Fruit fly (Drosophila melanogaster): ENCODE results near the gene CG15642.

CG15642 gene

dm6 chrX:15462436-15462857 is 5.1 kb downstream of the CG15642 start, which contains the start of the genes shtd, CG6294 and CG6299:
Gene shtd (minus strand): TSS chrX:15462441.
Gene CG6294 (plus strand): TSS chrX:15462722.
Gene CG6299 (plus strand): TSS chrX:15462722.
- no peak for TF ChIP-seq gl (tag; optimal IDR thresholded peaks at IDR 0.05)
- TF ChIP-seq Pif1B (GFP tag; optimal IDR thresholded peaks at IDR 0.05) = no peak
- TF ChIP-seq CG17806 (tag; optimal IDR thresholded peaks at IDR 0.05) = no peak
- TF ChIP-seq Ets98B (GFP tag; IDR thresholded peaks at IDR 0.05) = no peak

dm6 chrX:15453121-15453520 is 14.4 kb downstream of the CG15642 start, which contains the start of gene CG11655:
Gene CG11655 (plus strand): TSS chrX:15453471.
- TF ChIP-seq CG8301 (tag; optimal IDR thresholded peaks at IDR 0.05) (no peak), D1 (tag; optimal IDR thresholded peaks at IDR 0.05) (no peak), CG8159 (tag; optimal IDR thresholded peaks at IDR 0.05) (peak; percentile 38), EcR (GFP tag; optimal IDR thresholded peaks at IDR 0.05) (no peak), CG15710 (tag; optimal IDR thresholded peaks at IDR 0.05) (peak; percentile 45), Pif1B (GFP tag; optimal IDR thresholded peaks at IDR 0.05) (peak; percentile 15), CG13204 (GFP tag; optimal IDR thresholded peaks at IDR 0.05) (no peak), CG10348 (GFP tag; IDR thresholded peaks at IDR 0.05) (no peak), CG9948 (tag; optimal IDR thresholded peaks at IDR 0.05) (peak; percentile 17), CG14655 (GFP tag; optimal IDR thresholded peaks at IDR 0.05) (no peak), Pif1A (GFP tag; optimal IDR thresholded peaks at IDR 0.05) (no peak), rn (GFP tag; IDR thresholded peaks at IDR 0.05) (0 out of 2 replicates have a peak, but pooled peaks have one; percentile 20), Ets98B (GFP tag; IDR thresholded peaks at IDR 0.05) (peak; percentile 35; the same call in 1 of the 2 replicates), CG32121 (GFP tag; IDR thresholded peaks at IDR 0.05) (no peak), CG34367 (tag; optimal IDR thresholded peaks at IDR 0.05) (peak; percentile 6), Snoo (tag; optimal IDR thresholded peaks at IDR 0.05) (no peak), fd96Ca (GFP tag; IDR thresholded peaks at IDR 0.05) (peak; percentile 58; the same call in 1 of the 3 replicates), CG4496 (GFP tag; IDR thresholded peaks at IDR 0.05) (peak; percentile 64), gl (tag; optimal IDR thresholded peaks at IDR 0.05) (no peak), CG12605 (GFP tag; IDR thresholded peaks at IDR 0.05) (peak; percentile 72), CG17806 (tag; optimal IDR thresholded peaks at IDR 0.05) (peak; percentile 11)

dm6 chrX:15450327-15450644 is 17.3 kb downstream of the CG15642 start:
- TF ChIP-seq CG34367 (tag; optimal IDR thresholded peaks at IDR 0.05) = no peak
- TF ChIP-seq CG14655 (GFP tag; optimal IDR thresholded peaks at IDR 0.05) = no peak
- TF ChIP-seq Pif1A (GFP tag; optimal IDR thresholded peaks at IDR 0.05) = no peak
- no peak for TF ChIP-seq fd96Ca (GFP tag; IDR thresholded peaks at IDR 0.05)

- TF ChIP-seq EcR (GFP tag; optimal IDR thresholded peaks at IDR 0.05) = no peak
- no peak for TF ChIP-seq Snoo (tag; optimal IDR thresholded peaks at IDR 0.05)
- TF ChIP-seq Ets98B (GFP tag; IDR thresholded peaks at IDR 0.05) = no peak
- TF ChIP-seq CG8301 (tag; optimal IDR thresholded peaks at IDR 0.05) = no peak
- TF ChIP-seq Pif1A (GFP tag; optimal IDR thresholded peaks at IDR 0.05) = no peak
- TF ChIP-seq fd96Ca (GFP tag; IDR thresholded peaks at IDR 0.05) = no peak
- TF ChIP-seq CG34367 (tag; optimal IDR thresholded peaks at IDR 0.05) = no peak
- TF ChIP-seq CG13204 (GFP tag; optimal IDR thresholded peaks at IDR 0.05) = no peak
- TF ChIP-seq CG9948 (tag; optimal IDR thresholded peaks at IDR 0.05) = no peak
Measured at dm6 chrX:15449490-15450326, 17.8 kb downstream of the CG15642 start, which contains the start of the genes Scamp and Ahcy. Gene Scamp (minus strand): TSS chrX:15449883. Gene Ahcy (plus strand): TSS chrX:15450261.

dm6 chrX:15448809-15449208 is 18.7 kb downstream of the CG15642 start:
- TF ChIP-seq CG10348 (GFP tag; IDR thresholded peaks at IDR 0.05) (no peak), fd96Ca (GFP tag; IDR thresholded peaks at IDR 0.05) (peak; percentile 13; the same call in 1 of the 3 replicates), CG4496 (GFP tag; IDR thresholded peaks at IDR 0.05) (peak; percentile 60; the same call in 1 of the 3 replicates), CG32121 (GFP tag; IDR thresholded peaks at IDR 0.05) (no peak), CG14655 (GFP tag; optimal IDR thresholded peaks at IDR 0.05) (peak; percentile 9)

dm6 chrX:15448136-15448535 is 19.4 kb downstream of the CG15642 start:
- TF ChIP-seq EcR (GFP tag; optimal IDR thresholded peaks at IDR 0.05) (peak; percentile 9), CG14655 (GFP tag; optimal IDR thresholded peaks at IDR 0.05) (no peak)

dm6 chrX:15443502-15443901 is 24.1 kb downstream of the CG15642 start:
- no peak for TF ChIP-seq fd96Ca (GFP tag; IDR thresholded peaks at IDR 0.05)
- TF ChIP-seq CG14655 (GFP tag; optimal IDR thresholded peaks at IDR 0.05) = no peak
- TF ChIP-seq rn (GFP tag; IDR thresholded peaks at IDR 0.05) = no peak
- TF ChIP-seq Pif1A (GFP tag; optimal IDR thresholded peaks at IDR 0.05) = no peak
- no peak for TF ChIP-seq CG13204 (GFP tag; optimal IDR thresholded peaks at IDR 0.05)
- TF ChIP-seq CG4496 (GFP tag; IDR thresholded peaks at IDR 0.05) = no peak
- TF ChIP-seq Pif1B (GFP tag; optimal IDR thresholded peaks at IDR 0.05) = no peak
- TF ChIP-seq CG9948 (tag; optimal IDR thresholded peaks at IDR 0.05) = no peak
- no peak for TF ChIP-seq Snoo (tag; optimal IDR thresholded peaks at IDR 0.05)
- TF ChIP-seq D1 (tag; optimal IDR thresholded peaks at IDR 0.05) = no peak
- TF ChIP-seq CG17806 (tag; optimal IDR thresholded peaks at IDR 0.05) = no peak
- no peak for TF ChIP-seq CG8159 (tag; optimal IDR thresholded peaks at IDR 0.05)

Measured in whole organism, pupa.